Fruit fly (Drosophila melanogaster) whole organism, embryonic: ENCODE results near the gene CG14356.

Source experiments
- Atf6 ChIP-seq: fragments of 200-800 bp; sonication (Bioruptor generic); IDR thresholded peaks from 2 replicates; pipeline ENCODE4 v1.3.6; 2022; ENCODE audit warnings: missing biosample characterization, missing genetic modification characterization
- CG10979 ChIP-seq: fragments of 200-800 bp; sonication (Bioruptor generic); optimal IDR thresholded peaks from 2 replicates; lab custom pipeline; 2018; ENCODE audit warnings: missing biosample characterization, mild to moderate bottlenecking, missing genetic modification characterization, moderate library complexity
- CG11504 ChIP-seq: fragments of 200-800 bp; sonication (Bioruptor generic); optimal IDR thresholded peaks from 3 replicates; lab custom pipeline; 2019; ENCODE audit warnings: missing biosample characterization, mild to moderate bottlenecking, missing genetic modification characterization, moderate library complexity
- CG11723 ChIP-seq: fragments of 200-800 bp; sonication (Bioruptor generic); optimal IDR thresholded peaks from 2 replicates; lab custom pipeline; 2017; ENCODE audit warnings: missing biosample characterization, mild to moderate bottlenecking, missing genetic modification characterization
- CG12299 ChIP-seq: fragments of 200-800 bp; sonication (Bioruptor generic); optimal IDR thresholded peaks from 2 replicates; lab custom pipeline; 2018; ENCODE audit warnings: missing biosample characterization, mild to moderate bottlenecking, missing genetic modification characterization
- CG1233 ChIP-seq: fragments of 200-800 bp; sonication (Bioruptor generic); optimal IDR thresholded peaks from 4 replicates; lab custom pipeline; 2018; ENCODE audit warnings: missing biosample characterization, mild to moderate bottlenecking, missing genetic modification characterization
- CG12769 ChIP-seq: fragments of 200-800 bp; sonication (Bioruptor generic); optimal IDR thresholded peaks from 2 replicates; lab custom pipeline; 2019; ENCODE audit warnings: missing biosample characterization, mild to moderate bottlenecking, missing genetic modification characterization, moderate library complexity
- CG12942 ChIP-seq: fragments of 200-800 bp; sonication (Bioruptor generic); optimal IDR thresholded peaks from 3 replicates; lab custom pipeline; 2016; ENCODE audit warnings: missing biosample characterization, missing genetic modification characterization
- CG14441 ChIP-seq: fragments of 200-800 bp; sonication (Bioruptor generic); IDR thresholded peaks from 2 replicates; pipeline ENCODE4 v1.3.6; 2022; ENCODE audit warnings: missing biosample characterization, missing genetic modification characterization
- CG14667 ChIP-seq: fragments of 200-800 bp; sonication (Bioruptor generic); IDR thresholded peaks from 2 replicates; pipeline ENCODE4 v1.3.6; 2022; ENCODE audit warnings: missing biosample characterization, missing genetic modification characterization
- CG17361 ChIP-seq: fragments of 200-800 bp; sonication (Bioruptor generic); IDR thresholded peaks from 3 replicates; pipeline ENCODE4 v1.3.6; 2022; ENCODE audit warnings: missing biosample characterization, missing genetic modification characterization
- CG32532 ChIP-seq: fragments of 200-800 bp; sonication (Bioruptor generic); IDR thresholded peaks from 2 replicates; pipeline ENCODE4 v1.3.6; 2022; ENCODE audit warnings: missing biosample characterization, missing genetic modification characterization
- CG3281 ChIP-seq: fragments of 200-800 bp; sonication (Bioruptor generic); optimal IDR thresholded peaks from 3 replicates; lab custom pipeline; 2017; ENCODE audit warnings: missing biosample characterization, mild to moderate bottlenecking, missing genetic modification characterization
- CG6254 ChIP-seq: fragments of 200-800 bp; sonication (Bioruptor generic); optimal IDR thresholded peaks from 3 replicates; lab custom pipeline; 2017; ENCODE audit warnings: mild to moderate bottlenecking, missing biosample characterization, missing genetic modification reagents, missing genetic modification characterization
- CG7839 ChIP-seq: fragments of 200-800 bp; sonication (Bioruptor generic); optimal IDR thresholded peaks from 3 replicates; lab custom pipeline; 2018; ENCODE audit warnings: missing biosample characterization, mild to moderate bottlenecking, missing genetic modification characterization, moderate library complexity
- CG7928 ChIP-seq: fragments of 200-800 bp; sonication (Bioruptor generic); optimal IDR thresholded peaks from 2 replicates; lab custom pipeline; 2017; ENCODE audit warnings: missing biosample characterization, mild to moderate bottlenecking, missing genetic modification characterization
- CG7987 ChIP-seq: fragments of 200-800 bp; sonication (Bioruptor generic); optimal IDR thresholded peaks from 2 replicates; lab custom pipeline; 2018; ENCODE audit warnings: missing biosample characterization, mild to moderate bottlenecking, missing genetic modification characterization, moderate library complexity
- CG8924 ChIP-seq: fragments of 200-800 bp; optimal IDR thresholded peaks from 3 replicates; lab custom pipeline; 2019; ENCODE audit warnings: missing biosample characterization, mild to moderate bottlenecking, missing genetic modification characterization, moderate library complexity
- CTCF ChIP-seq: fragments of 200-800 bp; sonication (Bioruptor generic); optimal IDR thresholded peaks from 2 replicates; lab custom pipeline; 2017; ENCODE audit warnings: missing biosample characterization, mild to moderate bottlenecking, missing genetic modification characterization, moderate library complexity
- CoRest ChIP-seq: fragments of 200-800 bp; sonication (Bioruptor generic); optimal IDR thresholded peaks from 3 replicates; lab custom pipeline; 2018; ENCODE audit warnings: missing biosample characterization, mild to moderate bottlenecking, missing genetic modification characterization, moderate library complexity
- Drgx ChIP-seq: fragments of 200-800 bp; sonication (Bioruptor generic); IDR thresholded peaks from 2 replicates; pipeline ENCODE4 v1.3.6; 2022; ENCODE audit warnings: missing biosample characterization, missing genetic modification characterization
- E2f1 ChIP-seq: fragments of 200-800 bp; sonication (Bioruptor generic); IDR thresholded peaks from 2 replicates; pipeline ENCODE4 v1.3.6; 2022; ENCODE audit warnings: missing biosample characterization, missing genetic modification characterization
- E2f2 ChIP-seq: fragments of 200-800 bp; sonication (Bioruptor generic); IDR thresholded peaks from 2 replicates; pipeline ENCODE4 v1.3.6; 2022; ENCODE audit warnings: missing biosample characterization, missing genetic modification characterization
- HHEX ChIP-seq: fragments of 200-800 bp; sonication (Bioruptor generic); optimal IDR thresholded peaks from 3 replicates; lab custom pipeline; 2017; ENCODE audit warnings: missing biosample characterization, mild to moderate bottlenecking, missing genetic modification characterization, missing genetic modification reagents
- Lim3 ChIP-seq: fragments of 200-800 bp; sonication (Bioruptor generic); IDR thresholded peaks from 2 replicates; pipeline ENCODE4 v1.3.6; 2022; ENCODE audit warnings: missing biosample characterization, missing genetic modification characterization
- MTF-1 ChIP-seq: fragments of 200-800 bp; sonication (Bioruptor generic); optimal IDR thresholded peaks from 2 replicates; lab custom pipeline; 2018; ENCODE audit warnings: missing biosample characterization, mild to moderate bottlenecking, missing genetic modification characterization, borderline replicate concordance
- Spps ChIP-seq: fragments of 200-800 bp; sonication (Bioruptor generic); optimal IDR thresholded peaks from 2 replicates; lab custom pipeline; 2018; ENCODE audit warnings: missing biosample characterization, mild to moderate bottlenecking, missing genetic modification characterization
- abd-A ChIP-seq: fragments of 200-800 bp; sonication (Bioruptor generic); optimal IDR thresholded peaks from 3 replicates; lab custom pipeline; 2019; ENCODE audit warnings: missing biosample characterization, mild to moderate bottlenecking, missing genetic modification characterization, moderate library complexity
- ase ChIP-seq: fragments of 200-800 bp; sonication (Bioruptor generic); IDR thresholded peaks from 3 replicates; pipeline ENCODE4 v1.3.6; 2022; ENCODE audit warnings: missing biosample characterization, missing genetic modification characterization
- cg ChIP-seq: fragments of 200-800 bp; sonication (Bioruptor generic); optimal IDR thresholded peaks from 3 replicates; lab custom pipeline; 2019; ENCODE audit warnings: missing biosample characterization, mild to moderate bottlenecking, missing genetic modification characterization, moderate library complexity
- ci ChIP-seq: fragments of 200-800 bp; sonication (Bioruptor generic); IDR thresholded peaks from 3 replicates; pipeline ENCODE4 v1.3.6; 2022; ENCODE audit warnings: missing biosample characterization, missing genetic modification characterization
- dmrt99B ChIP-seq: fragments of 200-800 bp; sonication (Bioruptor generic); optimal IDR thresholded peaks from 2 replicates; lab custom pipeline; 2018; ENCODE audit warnings: missing biosample characterization, mild to moderate bottlenecking, missing genetic modification characterization, moderate library complexity
- dysf ChIP-seq: fragments of 200-800 bp; sonication (Bioruptor generic); IDR thresholded peaks from 3 replicates; pipeline ENCODE4 v1.3.6; 2022; ENCODE audit warnings: missing biosample characterization, missing genetic modification characterization
- grau ChIP-seq: fragments of 200-800 bp; optimal IDR thresholded peaks from 3 replicates; lab custom pipeline; 2019; ENCODE audit warnings: missing biosample characterization, mild to moderate bottlenecking, missing genetic modification characterization, moderate library complexity
- gsb ChIP-seq: fragments of 200-800 bp; sonication (Bioruptor generic); IDR thresholded peaks from 2 replicates; pipeline ENCODE4 v1.3.6; 2022; ENCODE audit warnings: missing biosample characterization, missing genetic modification characterization
- klu ChIP-seq: fragments of 200-800 bp; sonication (Bioruptor generic); IDR thresholded peaks from 2 replicates; pipeline ENCODE4 v1.3.6; 2022; ENCODE audit warnings: missing biosample characterization, missing genetic modification characterization
- mirr ChIP-seq: fragments of 200-800 bp; sonication (Bioruptor generic); optimal IDR thresholded peaks from 3 replicates; lab custom pipeline; 2018; ENCODE audit warnings: missing biosample characterization, mild to moderate bottlenecking, missing genetic modification characterization
- pros ChIP-seq: fragments of 200-800 bp; sonication (Bioruptor generic); optimal IDR thresholded peaks from 3 replicates; lab custom pipeline; 2019; ENCODE audit warnings: missing biosample characterization, mild to moderate bottlenecking, missing genetic modification characterization, moderate library complexity
- scrt ChIP-seq: fragments of 200-800 bp; sonication (Bioruptor generic); optimal IDR thresholded peaks from 2 replicates; lab custom pipeline; 2018; ENCODE audit warnings: missing biosample characterization, mild to moderate bottlenecking, missing genetic modification characterization, moderate library complexity
- ssp ChIP-seq: fragments of 200-800 bp; sonication (Bioruptor generic); IDR thresholded peaks from 2 replicates; pipeline ENCODE4 v1.3.6; 2022; ENCODE audit warnings: missing biosample characterization, missing genetic modification characterization
- zfh1 ChIP-seq: fragments of 200-800 bp; sonication (Bioruptor generic); IDR thresholded peaks from 3 replicates; pipeline ENCODE4 v1.3.6; 2022; ENCODE audit warnings: missing biosample characterization, missing genetic modification characterization

The CG14356 gene

dm6 chr3R:14098527-14099109, 33.3 kb downstream of the CG14356 start (continued):
- no peak for TF ChIP-seq CG14667 (GFP tag; lab: Robert Waterston, UW)
- TF ChIP-seq ssp (GFP tag; lab: Robert Waterston, UW): no peak
- TF ChIP-seq Spps (tag; lab: Kevin White, UChicago): no peak
- TF ChIP-seq ci (GFP tag; lab: Robert Waterston, UW): peak; percentile 60; the same call in 2 of the 3 replicates
- TF ChIP-seq CG8924: peak; percentile 38
- peak; percentile 10 for TF ChIP-seq HHEX (GFP tag; lab: Kevin White, UChicago)
- no peak for TF ChIP-seq CG11723 (GFP tag; lab: Kevin White, UChicago)
- no peak for TF ChIP-seq pros (GFP tag; lab: Kevin White, UChicago)
- peak; percentile 62 for TF ChIP-seq cg (GFP tag; lab: Kevin White, UChicago)
- 0 out of 2 replicates have a peak, but pooled peaks have one; percentile 19 for TF ChIP-seq gsb
- no peak for TF ChIP-seq Lim3
- peak; percentile 51 for TF ChIP-seq abd-A (tag; lab: Kevin White, UChicago)
- TF ChIP-seq mirr (GFP tag; lab: Kevin White, UChicago): peak; percentile 14
- TF ChIP-seq CG3281: peak; percentile 23
- TF ChIP-seq CG14441: 0 out of 2 replicates have a peak, but pooled peaks have one; percentile 23
- TF ChIP-seq CG1233: no peak
- TF ChIP-seq CG12299 (tag; lab: Kevin White, UChicago): no peak
- peak; percentile 54 for TF ChIP-seq CG32532 (GFP tag; lab: Robert Waterston, UW)
- no peak for TF ChIP-seq CG12942 (GFP tag; lab: Kevin White, UChicago)
- TF ChIP-seq CG7928 (GFP tag; lab: Kevin White, UChicago): no peak
- TF ChIP-seq CG17361 (GFP tag; lab: Robert Waterston, UW): 0 out of 3 replicates have a peak, but pooled peaks have one; percentile 7
- TF ChIP-seq E2f1 (GFP tag; lab: Robert Waterston, UW): peak; percentile 8; the same call in 1 of the 2 replicates
- TF ChIP-seq CG12769 (tag; lab: Kevin White, UChicago): peak; percentile 43
- TF ChIP-seq CTCF (GFP tag; lab: Kevin White, UChicago): peak; percentile 92
- no peak for TF ChIP-seq ase (GFP tag; lab: Robert Waterston, UW)
- peak; percentile 42 for TF ChIP-seq CG11504 (tag; lab: Kevin White, UChicago)
- no peak for TF ChIP-seq CG6254 (GFP tag; lab: Kevin White, UChicago)
- TF ChIP-seq MTF-1 (GFP tag; lab: Kevin White, UChicago): peak; percentile 21
- peak; percentile 2 for TF ChIP-seq CG7987 (GFP tag; lab: Kevin White, UChicago)
- TF ChIP-seq klu (GFP tag; lab: Robert Waterston, UW): no peak
- TF ChIP-seq grau (tag; lab: Kevin White, UChicago): peak; percentile 28
- peak; percentile 32; the same call in 1 of the 2 replicates for TF ChIP-seq Drgx (GFP tag; lab: Robert Waterston, UW)
- peak; percentile 5; the same call in 1 of the 3 replicates for TF ChIP-seq dysf (GFP tag; lab: Robert Waterston, UW)
- peak; percentile 51 for TF ChIP-seq scrt (GFP tag; lab: Kevin White, UChicago)
- TF ChIP-seq dmrt99B: peak; percentile 29
- peak; percentile 92 for TF ChIP-seq CG10979 (tag; lab: Kevin White, UChicago)
- no peak for TF ChIP-seq CG7839
- TF ChIP-seq zfh1: 0 out of 3 replicates have a peak, but pooled peaks have one; percentile 45
- 0 out of 2 replicates have a peak, but pooled peaks have one; percentile 7 for TF ChIP-seq Atf6 (GFP tag; lab: Robert Waterston, UW)
- TF ChIP-seq CoRest (tag; lab: Kevin White, UChicago): peak; percentile 32
- peak; percentile 20; the same call in 1 of the 2 replicates for TF ChIP-seq E2f2 (GFP tag; lab: Robert Waterston, UW)
